Worm (Caenorhabditis elegans) whole organism, young adult: Measurements from ENCODE around the gene tag-321.

Experiments
- F10E7.11 ChIP-seq: sonication (generic microtip); optimal IDR thresholded peaks from 2 replicates; lab custom pipeline; 2017; ENCODE audit warnings: mild to moderate bottlenecking, missing genetic modification characterization, moderate library complexity, missing compliant biosample characterization
- F33H1.4 ChIP-seq: fragments of 200-800 bp; sonication (Bioruptor generic); IDR thresholded peaks from 2 replicates; pipeline ENCODE4 v1.3.6; 2022; ENCODE audit warnings: missing genetic modification reagents, missing genetic modification characterization, missing compliant biosample characterization
- F49E8.2 ChIP-seq: sonication (generic microtip); optimal IDR thresholded peaks from 3 replicates; lab custom pipeline; 2017; ENCODE audit warnings: missing genetic modification characterization, mild to moderate bottlenecking, missing compliant biosample characterization, antibody characterized with exemption, moderate library complexity; ENCODE audit not compliant: insufficient read depth
- F52B5.7 ChIP-seq: sonication (generic microtip); optimal IDR thresholded peaks from 2 replicates; lab custom pipeline; 2016; ENCODE audit warnings: mild to moderate bottlenecking, missing genetic modification characterization, missing compliant biosample characterization
- F57C9.4 ChIP-seq: sonication (generic microtip); optimal IDR thresholded peaks from 2 replicates; lab custom pipeline; 2017; ENCODE audit warnings: mild to moderate bottlenecking, missing genetic modification characterization, missing compliant biosample characterization
- K11D2.4 ChIP-seq: fragments of 200-800 bp; sonication (Bioruptor generic); IDR thresholded peaks from 2 replicates; pipeline ENCODE4 v1.3.6; 2022; ENCODE audit warnings: missing genetic modification reagents, missing genetic modification characterization, missing compliant biosample characterization
- T26A5.8 ChIP-seq: sonication (generic microtip); optimal IDR thresholded peaks from 2 replicates; lab custom pipeline; 2016; ENCODE audit warnings: missing genetic modification characterization, missing compliant biosample characterization
- Y53F4B.3 ChIP-seq: fragments of 200-800 bp; sonication (Bioruptor generic); IDR thresholded peaks from 2 replicates; pipeline ENCODE4 v1.3.6; 2022; ENCODE audit warnings: missing genetic modification reagents, missing genetic modification characterization, missing compliant biosample characterization
- Y95B8A.8 ChIP-seq: fragments of 200-800 bp; sonication (Bioruptor generic); IDR thresholded peaks from 2 replicates; pipeline ENCODE4 v1.3.6; 2022; ENCODE audit warnings: missing genetic modification reagents, missing genetic modification characterization, missing compliant biosample characterization
- aptf-3 ChIP-seq: fragments of 200-800 bp; sonication (Bioruptor generic); IDR thresholded peaks from 2 replicates; pipeline ENCODE4 v1.3.6; 2022; ENCODE audit warnings: missing genetic modification characterization, missing compliant biosample characterization
- atf-7 ChIP-seq: sonication (generic microtip); optimal IDR thresholded peaks from 2 replicates; lab custom pipeline; 2017; ENCODE audit warnings: mild to moderate bottlenecking, missing genetic modification characterization, missing compliant biosample characterization
- attf-6 ChIP-seq: fragments of 200-800 bp; sonication (Bioruptor generic); IDR thresholded peaks from 2 replicates; pipeline ENCODE4 v1.3.6; 2022; ENCODE audit warnings: missing genetic modification reagents, missing genetic modification characterization, missing compliant biosample characterization
- bed-1 ChIP-seq: fragments of 200-800 bp; sonication (Bioruptor generic); IDR thresholded peaks from 2 replicates; pipeline ENCODE4 v1.3.6; 2022; ENCODE audit warnings: missing genetic modification reagents, missing genetic modification characterization, missing compliant biosample characterization
- cebp-1 ChIP-seq, 2 experiments: fragments of 200-800 bp in 1 of 2; sonication (Bioruptor generic) in 1 of 2; sonication (generic microtip) in 1 of 2; IDR thresholded peaks in 1 of 2; optimal IDR thresholded peaks in 1 of 2; 2 replicates each; pipeline versions ENCODE4 v1.3.6 to Lab custom; 2017 to 2022; ENCODE audit warnings: missing compliant biosample characterization in 2 of 2, missing genetic modification characterization in 2 of 2, mild to moderate bottlenecking in 1 of 2, missing genetic modification reagents in 1 of 2, moderate library complexity in 1 of 2
- cebp-2 ChIP-seq: fragments of 200-800 bp; sonication (Bioruptor generic); IDR thresholded peaks from 2 replicates; pipeline ENCODE4 v1.3.6; 2022; ENCODE audit warnings: missing genetic modification characterization, missing compliant biosample characterization
- ceh-100 ChIP-seq: fragments of 200-800 bp; sonication (Bioruptor generic); IDR thresholded peaks from 2 replicates; pipeline ENCODE4 v1.3.6; 2022; ENCODE audit warnings: missing genetic modification reagents, missing genetic modification characterization, missing compliant biosample characterization
- ceh-58 ChIP-seq: fragments of 200-800 bp; sonication (Bioruptor generic); IDR thresholded peaks from 2 replicates; pipeline ENCODE4 v1.3.6; 2022; ENCODE audit warnings: missing genetic modification characterization, missing compliant biosample characterization
- chd-7 ChIP-seq: sonication (generic microtip); optimal IDR thresholded peaks from 2 replicates; lab custom pipeline; 2016; ENCODE audit warnings: mild to moderate bottlenecking, missing genetic modification characterization, moderate library complexity, missing compliant biosample characterization
- die-1 ChIP-seq: sonication (generic microtip); optimal IDR thresholded peaks from 2 replicates; lab custom pipeline; 2016; ENCODE audit warnings: missing genotype, mild to moderate bottlenecking, missing genetic modification characterization, missing compliant biosample characterization
- dpl-1 ChIP-seq: fragments of 150-350 bp; optimal IDR thresholded peaks from 2 replicates; lab custom pipeline; 2014; ENCODE audit warnings: missing biosample characterization, missing genetic modification reagents, missing genetic modification characterization
- egl-18 ChIP-seq: fragments of 200-800 bp; sonication (Bioruptor generic); IDR thresholded peaks from 2 replicates; pipeline ENCODE4 v1.3.6; 2022; ENCODE audit warnings: missing genetic modification reagents, missing genetic modification characterization, missing compliant biosample characterization
- egrh-3 ChIP-seq: fragments of 200-800 bp; sonication (Bioruptor generic); IDR thresholded peaks from 2 replicates; pipeline ENCODE4 v1.3.6; 2022; ENCODE audit warnings: missing genetic modification reagents, missing genetic modification characterization, missing compliant biosample characterization
- ekl-4 ChIP-seq: fragments of 200-800 bp; sonication (Bioruptor generic); IDR thresholded peaks from 2 replicates; pipeline ENCODE4 v1.3.6; 2022; ENCODE audit warnings: missing genetic modification reagents, missing genetic modification characterization, missing compliant biosample characterization
- him-1 ChIP-seq: sonication (generic microtip); optimal IDR thresholded peaks from 2 replicates; lab custom pipeline; 2016; ENCODE audit warnings: missing genotype, missing genetic modification reagents, missing genetic modification characterization, missing compliant biosample characterization
- hlh-12 ChIP-seq: sonication (generic microtip); optimal IDR thresholded peaks from 2 replicates; lab custom pipeline; 2016; ENCODE audit warnings: missing genetic modification characterization, missing compliant biosample characterization
- hlh-26 ChIP-seq: fragments of 200-800 bp; sonication (Bioruptor generic); conservative IDR thresholded peaks from 2 replicates; pipeline ENCODE4 v1.3.6; 2022; ENCODE audit warnings: missing genetic modification reagents, missing genetic modification characterization, missing compliant biosample characterization
- hrde-1 ChIP-seq: sonication (generic microtip); optimal IDR thresholded peaks from 2 replicates; lab custom pipeline; 2016; ENCODE audit warnings: missing genetic modification characterization, mild to moderate bottlenecking, missing compliant biosample characterization, moderate library complexity, missing genotype, missing genetic modification reagents, borderline replicate concordance
- lag-1 ChIP-seq: fragments of 200-800 bp; sonication (Bioruptor generic); IDR thresholded peaks from 2 replicates; pipeline ENCODE4 v1.3.6; 2022; ENCODE audit warnings: missing genetic modification reagents, missing genetic modification characterization, missing compliant biosample characterization
- let-526 ChIP-seq: fragments of 200-800 bp; sonication (Bioruptor generic); IDR thresholded peaks from 2 replicates; pipeline ENCODE4 v1.3.6; 2022; ENCODE audit warnings: missing genetic modification reagents, missing genetic modification characterization, missing compliant biosample characterization
- lin-35 ChIP-seq, 3 experiments: fragments of 150-350 bp in 2 of 3; sonication (generic microtip) in 1 of 3; optimal IDR thresholded peaks; 2 replicates each; lab custom pipeline; 2014 to 2018; ENCODE audit warnings: missing biosample characterization in 3 of 3, missing genetic modification characterization in 3 of 3, missing genetic modification reagents in 3 of 3
- lin-40 ChIP-seq: sonication (generic microtip); optimal IDR thresholded peaks from 2 replicates; lab custom pipeline; 2016; ENCODE audit warnings: missing genetic modification characterization, mild to moderate bottlenecking, missing compliant biosample characterization, missing genotype, missing genetic modification reagents
- lin-54 ChIP-seq: fragments of 200-800 bp; sonication (Bioruptor generic); optimal IDR thresholded peaks from 2 replicates; lab custom pipeline; 2018; ENCODE audit warnings: mild to moderate bottlenecking, missing genetic modification characterization, missing compliant biosample characterization
- lir-1 ChIP-seq: fragments of 200-800 bp; sonication (Bioruptor generic); conservative IDR thresholded peaks from 2 replicates; pipeline ENCODE4 v1.3.6; 2022; ENCODE audit warnings: missing genetic modification reagents, missing genetic modification characterization, missing compliant biosample characterization
- madf-3 ChIP-seq: fragments of 200-800 bp; sonication (Bioruptor generic); IDR thresholded peaks from 2 replicates; pipeline ENCODE4 v1.3.6; 2022; ENCODE audit warnings: missing genetic modification reagents, missing genetic modification characterization, missing compliant biosample characterization
- madf-6 ChIP-seq: fragments of 200-800 bp; sonication (Bioruptor generic); IDR thresholded peaks from 2 replicates; pipeline ENCODE4 v1.3.6; 2022; ENCODE audit warnings: missing genetic modification reagents, missing genetic modification characterization, missing compliant biosample characterization
- nhr-80 ChIP-seq: sonication (generic microtip); optimal IDR thresholded peaks from 2 replicates; lab custom pipeline; 2016; ENCODE audit warnings: missing genetic modification characterization, missing compliant biosample characterization
- rcor-1 ChIP-seq: fragments of 200-800 bp; sonication (Bioruptor generic); IDR thresholded peaks from 2 replicates; pipeline ENCODE4 v1.3.6; 2022; ENCODE audit warnings: missing genetic modification reagents, missing genetic modification characterization, missing compliant biosample characterization
- rec-8 ChIP-seq, 2 experiments: sonication (generic microtip); optimal IDR thresholded peaks; 2 replicates each; lab custom pipeline; 2016; ENCODE audit warnings: mild to moderate bottlenecking in 2 of 2, missing genetic modification characterization in 2 of 2, missing genetic modification reagents in 2 of 2, missing genotype in 2 of 2, missing biosample characterization in 1 of 2, missing compliant biosample characterization in 1 of 2, moderate library complexity in 1 of 2
- rpc-1 ChIP-seq, 2 experiments: fragments of 150-350 bp in 1 of 2; sonication (generic microtip) in 1 of 2; optimal IDR thresholded peaks; 2 replicates each; lab custom pipeline; 2014 to 2018; ENCODE audit warnings: missing biosample characterization in 1 of 2, missing genetic modification characterization in 1 of 2, missing genetic modification reagents in 1 of 2, missing genotype in 1 of 2
- sdz-38 ChIP-seq: sonication (generic microtip); optimal IDR thresholded peaks from 2 replicates; lab custom pipeline; 2016; ENCODE audit warnings: missing genotype, missing genetic modification characterization, missing compliant biosample characterization
- tbp1 ChIP-seq: fragments of 200-800 bp; sonication (Bioruptor generic); optimal IDR thresholded peaks from 2 replicates; lab custom pipeline; 2018; ENCODE audit warnings: mild to moderate bottlenecking, missing genetic modification characterization, missing compliant biosample characterization
- tbx-9 ChIP-seq: sonication (generic microtip); optimal IDR thresholded peaks from 2 replicates; lab custom pipeline; 2016; ENCODE audit warnings: borderline replicate concordance, missing genetic modification characterization, inconsistent platforms, missing compliant biosample characterization
- unc-62 ChIP-seq: fragments of 150-350 bp; optimal IDR thresholded peaks from 2 replicates; lab custom pipeline; 2014; ENCODE audit warnings: missing biosample characterization, missing genetic modification reagents, missing genetic modification characterization
- xnd-1 ChIP-seq: sonication (generic microtip); optimal IDR thresholded peaks from 2 replicates; lab custom pipeline; 2016; ENCODE audit warnings: missing genotype, missing genetic modification reagents, missing genetic modification characterization, missing compliant biosample characterization
- zim-3 ChIP-seq: sonication (generic microtip); optimal IDR thresholded peaks from 2 replicates; lab custom pipeline; 2017; ENCODE audit warnings: mild to moderate bottlenecking, missing genetic modification characterization, moderate library complexity, missing compliant biosample characterization
- ztf-18 ChIP-seq: sonication (generic microtip); optimal IDR thresholded peaks from 2 replicates; lab custom pipeline; 2016; ENCODE audit warnings: missing genotype, mild to moderate bottlenecking, missing genetic modification characterization, missing compliant biosample characterization
- ztf-3 ChIP-seq: fragments of 200-800 bp; sonication (Bioruptor generic); optimal IDR thresholded peaks from 2 replicates; lab custom pipeline; 2018; ENCODE audit warnings: mild to moderate bottlenecking, missing genetic modification characterization, missing compliant biosample characterization

Gene tag-321

DNA sequence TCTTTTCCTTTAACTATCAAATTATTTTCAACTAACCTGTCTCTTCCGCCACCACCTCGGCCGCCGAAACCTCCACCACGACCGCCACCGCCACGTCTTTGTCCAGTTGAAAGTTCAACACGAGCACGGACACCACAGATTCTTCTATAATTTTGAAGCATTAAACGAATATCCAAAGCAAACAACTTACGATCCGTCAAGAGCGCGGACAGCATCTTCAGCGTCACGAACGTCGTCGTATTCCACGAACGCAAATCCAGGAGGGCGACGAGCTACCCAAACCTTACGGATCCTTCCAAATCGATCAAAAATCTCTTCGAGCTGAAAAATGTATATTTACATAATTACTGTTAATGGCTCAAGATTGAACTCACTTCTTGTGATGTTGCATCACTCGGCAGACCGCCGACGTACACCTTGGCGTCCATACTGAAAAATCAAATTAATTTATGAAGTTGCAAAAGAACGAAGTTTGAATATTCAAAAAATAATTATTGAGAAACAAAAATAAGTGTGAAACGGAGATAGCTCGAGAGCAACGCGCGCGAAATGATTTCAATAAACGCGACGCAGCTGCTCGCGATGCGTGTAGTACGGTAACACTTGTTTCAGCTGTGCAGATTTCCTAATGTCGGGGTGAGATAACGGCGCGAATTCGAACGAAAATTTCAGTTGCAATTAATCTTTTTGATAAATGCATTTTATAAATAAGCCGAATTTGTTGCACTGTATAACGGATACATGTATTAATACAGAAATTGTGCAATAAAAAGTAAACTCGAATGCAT is 7.3 kb upstream of the tag-321 start, which contains the start of gene rsp-6 (continued):
- TF ChIP-seq die-1 (tag; lab: Kevin White, UChicago), result peak; percentile 53
- peak; percentile 62 for TF ChIP-seq rcor-1
- peak; percentile 64 for TF ChIP-seq egrh-3 (GFP tag; lab: Robert Waterston, UW)
- peak; percentile 14 to 92 (median 56) for TF ChIP-seq lin-35 (GFP tag; optimal IDR thresholded peaks at IDR 0.05; lab: Kevin White, UChicago)
- peak; percentile 95 for TF ChIP-seq madf-6 (GFP tag; lab: Robert Waterston, UW)
- TF ChIP-seq attf-6 (GFP tag; lab: Robert Waterston, UW), result no peak; the same call in 1 of the 2 replicates
- no peak for TF ChIP-seq hlh-12 (tag; lab: Kevin White, UChicago)
- no peak for TF ChIP-seq tbx-9 (tag; lab: Kevin White, UChicago)
- no peak for TF ChIP-seq lag-1 (GFP tag; lab: Robert Waterston, UW)
- TF ChIP-seq T26A5.8, result no peak
- peak; percentile 93 for TF ChIP-seq dpl-1 (GFP tag; lab: Kevin White, UChicago)
- no peak for TF ChIP-seq unc-62 (GFP tag; lab: Kevin White, UChicago)
- TF ChIP-seq hrde-1 (tag; lab: Kevin White, UChicago), result no peak
- TF ChIP-seq F57C9.4 (tag; lab: Kevin White, UChicago), result no peak
- TF ChIP-seq madf-3 (GFP tag; lab: Robert Waterston, UW), result peak; percentile 99
- TF ChIP-seq lir-1 (GFP tag; lab: Robert Waterston, UW), result no peak
- TF ChIP-seq lin-40 (tag; lab: Kevin White, UChicago), result peak; percentile 63
- TF ChIP-seq ztf-18 (tag; lab: Kevin White, UChicago), result peak; percentile 27
- TF ChIP-seq lin-54, result peak; percentile 88
- no peak for TF ChIP-seq chd-7 (tag; lab: Kevin White, UChicago)
- TF ChIP-seq tbp1 (GFP tag; lab: Kevin White, UChicago), result peak; percentile 58
- TF ChIP-seq atf-7 (tag; lab: Kevin White, UChicago), result no peak
- peak; percentile 94 for TF ChIP-seq F33H1.4 (GFP tag; lab: Robert Waterston, UW)
- no peak for TF ChIP-seq egl-18 (GFP tag; lab: Robert Waterston, UW)
- no peak for TF ChIP-seq F10E7.11 (tag; lab: Kevin White, UChicago)
- peak; percentile 61 for TF ChIP-seq ceh-100 (GFP tag; lab: Robert Waterston, UW)
- TF ChIP-seq aptf-3, result no peak
- TF ChIP-seq rec-8 (tag; optimal IDR thresholded peaks at IDR 0.05; lab: Kevin White, UChicago), result no peak
- TF ChIP-seq sdz-38, result no peak
- TF ChIP-seq Y95B8A.8 (GFP tag; lab: Robert Waterston, UW), result no peak
- no peak for TF ChIP-seq zim-3 (tag; lab: Kevin White, UChicago)
- TF ChIP-seq cebp-2 (GFP tag; lab: Robert Waterston, UW), result no peak
- TF ChIP-seq K11D2.4 (GFP tag; lab: Robert Waterston, UW), result no peak
- no peak for TF ChIP-seq ztf-3 (GFP tag; lab: Kevin White, UChicago)
- TF ChIP-seq rpc-1 (optimal IDR thresholded peaks at IDR 0.05; lab: Kevin White, UChicago), result no peak
- TF ChIP-seq rpc-1 (tag; optimal IDR thresholded peaks at IDR 0.05; lab: Kevin White, UChicago), result no peak
- TF ChIP-seq ceh-58, result no peak
- TF ChIP-seq xnd-1 (tag; lab: Kevin White, UChicago), result peak; percentile 78
- peak; percentile 85 for TF ChIP-seq ekl-4 (GFP tag; lab: Robert Waterston, UW)
- TF ChIP-seq hlh-26 (GFP tag; lab: Robert Waterston, UW), result no peak
- peak; percentile 83 for TF ChIP-seq F49E8.2
- no peak for TF ChIP-seq bed-1
- TF ChIP-seq cebp-1 (GFP tag; IDR thresholded peaks at IDR 0.05; lab: Robert Waterston, UW), result peak; percentile 76
- peak; percentile 84 for TF ChIP-seq cebp-1 (tag; optimal IDR thresholded peaks at IDR 0.05; lab: Kevin White, UChicago)
- no peak for TF ChIP-seq Y53F4B.3 (GFP tag; lab: Robert Waterston, UW)
- TF ChIP-seq nhr-80, result peak; percentile 17
- no peak for TF ChIP-seq F52B5.7
- peak; percentile 43 for TF ChIP-seq him-1
- TF ChIP-seq let-526, result 0 out of 2 replicates have a peak, but pooled peaks have one; percentile 70
